Worm (Caenorhabditis elegans): ENCODE data around the gene H23N18.5.

- no peak for TF ChIP-seq mab-5 (tag; optimal IDR thresholded peaks at IDR 0.05)
- no peak for TF ChIP-seq unc-39 (tag; optimal IDR thresholded peaks at IDR 0.05)
- no peak for TF ChIP-seq zag-1 (tag; optimal IDR thresholded peaks at IDR 0.05)
- no peak for TF ChIP-seq skn-1 (tag; optimal IDR thresholded peaks at IDR 0.05)
- no peak for TF ChIP-seq nhr-6 (tag; optimal IDR thresholded peaks at IDR 0.05)
- no peak for TF ChIP-seq F13H6.1 (tag; optimal IDR thresholded peaks at IDR 0.05)
- TF ChIP-seq ama-1 (optimal IDR thresholded peaks at IDR 0.05): no peak
- no peak for TF ChIP-seq lin-39 (tag; optimal IDR thresholded peaks at IDR 0.05)
- TF ChIP-seq fos-1 (tag; optimal IDR thresholded peaks at IDR 0.05): no peak
- no peak for TF ChIP-seq elt-3 (tag; optimal IDR thresholded peaks at IDR 0.05)
- TF ChIP-seq ZK546.5 (tag; optimal IDR thresholded peaks at IDR 0.05): no peak
- TF ChIP-seq nhr-237 (tag; optimal IDR thresholded peaks at IDR 0.05): no peak
- TF ChIP-seq mdl-1 (tag; optimal IDR thresholded peaks at IDR 0.05): no peak
- TF ChIP-seq lsy-2 (tag; optimal IDR thresholded peaks at IDR 0.05): no peak
Measured at ce11 chrV:4918091-4918624, 6.0 kb upstream of the H23N18.5 start, which contains the start of gene C02E7.7.

All from whole organism, L2 larva.